Fruit fly (Drosophila melanogaster): ENCODE data around the gene CG4678.

The CG4678 gene

dm6 chrX:16691440-16691839 lies 4.5 kb upstream of the CG4678 start (continued):
- TF ChIP-seq wdn (GFP tag; IDR thresholded peaks at IDR 0.05) (peak; percentile 54; the same call in 1 of the 2 replicates), Ravus (GFP tag; IDR thresholded peaks at IDR 0.05) (peak; percentile 37; the same call in 1 of the 2 replicates), corto (GFP tag; optimal IDR thresholded peaks at IDR 0.05) (no peak), vfl (GFP tag; optimal IDR thresholded peaks at IDR 0.05) (peak; percentile 32), Rx (GFP tag; IDR thresholded peaks at IDR 0.05) (peak; percentile 89), CG14965 (GFP tag; optimal IDR thresholded peaks at IDR 0.05; ENCODE audit: borderline replicate concordance) (peak; percentile 28), dimm (GFP tag; IDR thresholded peaks at IDR 0.05) (peak; percentile 80), CG9932 (GFP tag; IDR thresholded peaks at IDR 0.05) (peak; percentile 48), Awh (GFP tag; IDR thresholded peaks at IDR 0.05) (peak; percentile 91), Usf (GFP tag; optimal IDR thresholded peaks at IDR 0.05) (peak; percentile 45), CG18262 (tag; optimal IDR thresholded peaks at IDR 0.05) (peak; percentile 89), CG13775 (GFP tag; optimal IDR thresholded peaks at IDR 0.05) (peak; percentile 72), CG1603 (tag; optimal IDR thresholded peaks at IDR 0.05) (peak; percentile 94), CG12299 (tag; optimal IDR thresholded peaks at IDR 0.05) (peak; percentile 42), ham (GFP tag; IDR thresholded peaks at IDR 0.05) (no peak), Pdp1 (GFP tag; optimal IDR thresholded peaks at IDR 0.05) (peak; percentile 80 to 85), pita (GFP tag; optimal IDR thresholded peaks at IDR 0.05) (no peak), en (GFP tag; optimal IDR thresholded peaks at IDR 0.05) (peak; percentile 64), Asciz (GFP tag; optimal IDR thresholded peaks at IDR 0.05) (peak; percentile 82), Lhr (GFP tag; optimal IDR thresholded peaks at IDR 0.05) (peak; percentile 66), ssp (GFP tag; IDR thresholded peaks at IDR 0.05) (peak; percentile 76), Hmx (GFP tag; optimal IDR thresholded peaks at IDR 0.05) (no peak), CG2712 (tag; optimal IDR thresholded peaks at IDR 0.05) (peak; percentile 90), ap (GFP tag; IDR thresholded peaks at IDR 0.05) (peak; percentile 88), vnd (GFP tag; IDR thresholded peaks at IDR 0.05; ENCODE audit: partially characterized antibody) (no peak), CG14667 (GFP tag; IDR thresholded peaks at IDR 0.05) (peak; percentile 84), yki (optimal IDR thresholded peaks at IDR 0.05) (no peak), CG10267 (tag; optimal IDR thresholded peaks at IDR 0.05) (peak; percentile 78), CG15696 (tag; optimal IDR thresholded peaks at IDR 0.05) (peak; percentile 50), Optix (GFP tag; IDR thresholded peaks at IDR 0.05) (peak; percentile 93), shn (GFP tag; optimal IDR thresholded peaks at IDR 0.05) (peak; percentile 74), fd3F (GFP tag; optimal IDR thresholded peaks at IDR 0.05) (peak; percentile 37), ash1 (GFP tag; optimal IDR thresholded peaks at IDR 0.05) (peak; percentile 6), fru (optimal IDR thresholded peaks at IDR 0.05) (no peak), D (optimal IDR thresholded peaks at IDR 0.05) (no peak), D (GFP tag; optimal IDR thresholded peaks at IDR 0.05) (peak; percentile 88), CG8924 (tag; optimal IDR thresholded peaks at IDR 0.05) (peak; percentile 83), toy (GFP tag; IDR thresholded peaks at IDR 0.05) (0 out of 2 replicates have a peak, but pooled peaks have one; percentile 36), chif (GFP tag; optimal IDR thresholded peaks at IDR 0.05) (peak; percentile 87 to 88), wor (GFP tag; IDR thresholded peaks at IDR 0.05) (peak; percentile 77), HLH54F (GFP tag; optimal IDR thresholded peaks at IDR 0.05) (peak; percentile 66), oc (tag; optimal IDR thresholded peaks at IDR 0.05) (peak; percentile 85), CG34422 (GFP tag; IDR thresholded peaks at IDR 0.05) (peak; percentile 83; the same call in 2 of the 3 replicates), C15 (GFP tag; IDR thresholded peaks at IDR 0.05) (peak; percentile 53; the same call in 1 of the 3 replicates), CG16813 (GFP tag; IDR thresholded peaks at IDR 0.05; ENCODE audit: partially characterized antibody) (no peak), CG15601 (tag; optimal IDR thresholded peaks at IDR 0.05) (peak; percentile 78), CG3995 (GFP tag; optimal IDR thresholded peaks at IDR 0.05) (no peak), hbn (GFP tag; IDR thresholded peaks at IDR 0.05; ENCODE audit: partially characterized antibody) (no peak), Lim3 (GFP tag; IDR thresholded peaks at IDR 0.05) (peak; percentile 46; the same call in 1 of the 2 replicates), dysf (GFP tag; IDR thresholded peaks at IDR 0.05) (peak; percentile 88), CG1233 (GFP tag; optimal IDR thresholded peaks at IDR 0.05) (peak; percentile 77), Spps (tag; optimal IDR thresholded peaks at IDR 0.05) (peak; percentile 71)
